Fruit fly (Drosophila melanogaster) whole organism, embryonic: ENCODE results near the gene Cyp313a2.

Experiments
- Bteb2 ChIP-seq: fragments of 200-800 bp; sonication (Bioruptor generic); optimal IDR thresholded peaks from 2 replicates; lab custom pipeline; 2016; ENCODE audit warnings: missing biosample characterization, missing genetic modification characterization
- CG10462 ChIP-seq: fragments of 200-800 bp; sonication (Bioruptor generic); optimal IDR thresholded peaks from 2 replicates; lab custom pipeline; 2016; ENCODE audit warnings: missing biosample characterization, missing genetic modification characterization
- CG10959 ChIP-seq: fragments of 200-800 bp; sonication (Bioruptor generic); IDR thresholded peaks from 2 replicates; pipeline ENCODE4 v1.3.6; 2022; ENCODE audit warnings: missing biosample characterization, missing genetic modification characterization
- CG11456 ChIP-seq: fragments of 200-800 bp; sonication (Bioruptor generic); IDR thresholded peaks from 3 replicates; pipeline ENCODE4 v1.3.6; 2022; ENCODE audit warnings: missing biosample characterization, missing genetic modification characterization
- CG12104 ChIP-seq: fragments of 200-800 bp; sonication (Bioruptor generic); optimal IDR thresholded peaks from 3 replicates; lab custom pipeline; 2016; ENCODE audit warnings: missing biosample characterization, missing genetic modification characterization
- CG13894 ChIP-seq: fragments of 200-800 bp; sonication (Bioruptor generic); optimal IDR thresholded peaks from 3 replicates; lab custom pipeline; 2018; ENCODE audit warnings: missing biosample characterization, mild to moderate bottlenecking, missing genetic modification characterization, moderate library complexity
- CG15073 ChIP-seq: fragments of 200-800 bp; sonication (Bioruptor generic); optimal IDR thresholded peaks from 2 replicates; lab custom pipeline; 2016; ENCODE audit warnings: missing biosample characterization, missing genetic modification characterization
- CG1529 ChIP-seq: fragments of 200-800 bp; sonication (Bioruptor generic); optimal IDR thresholded peaks from 3 replicates; lab custom pipeline; 2018; ENCODE audit warnings: missing biosample characterization, missing genetic modification characterization
- CG15479 ChIP-seq: fragments of 200-800 bp; sonication (Bioruptor generic); optimal IDR thresholded peaks from 3 replicates; lab custom pipeline; 2019; ENCODE audit warnings: missing biosample characterization, mild to moderate bottlenecking, missing genetic modification characterization, moderate library complexity
- CG17328 ChIP-seq: fragments of 200-800 bp; sonication (Bioruptor generic); IDR thresholded peaks from 2 replicates; pipeline ENCODE4 v1.3.6; 2022; ENCODE audit warnings: missing biosample characterization, missing genetic modification characterization
- CG17568 ChIP-seq: fragments of 200-800 bp; sonication (Bioruptor generic); optimal IDR thresholded peaks from 2 replicates; lab custom pipeline; 2018; ENCODE audit warnings: missing biosample characterization, mild to moderate bottlenecking, missing genetic modification characterization, moderate library complexity
- CG17612 ChIP-seq: fragments of 200-800 bp; sonication (Bioruptor generic); IDR thresholded peaks from 2 replicates; pipeline ENCODE4 v1.3.6; 2022; ENCODE audit warnings: missing biosample characterization, missing genetic modification characterization
- CG17829 ChIP-seq: fragments of 200-800 bp; optimal IDR thresholded peaks from 2 replicates; lab custom pipeline; 2019; ENCODE audit warnings: missing biosample characterization, mild to moderate bottlenecking, missing genetic modification characterization, moderate library complexity
- CG18262 ChIP-seq: fragments of 200-800 bp; optimal IDR thresholded peaks from 3 replicates; lab custom pipeline; 2019; ENCODE audit warnings: missing biosample characterization, mild to moderate bottlenecking, missing genetic modification characterization, moderate library complexity
- CG2116 ChIP-seq: fragments of 200-800 bp; sonication (Bioruptor generic); optimal IDR thresholded peaks from 3 replicates; lab custom pipeline; 2018; ENCODE audit warnings: missing biosample characterization, mild to moderate bottlenecking, missing genetic modification characterization
- CG30020 ChIP-seq: fragments of 200-800 bp; optimal IDR thresholded peaks from 2 replicates; lab custom pipeline; 2019; ENCODE audit warnings: missing biosample characterization, mild to moderate bottlenecking, missing genetic modification characterization, moderate library complexity
- CG33557 ChIP-seq: fragments of 200-800 bp; sonication (Bioruptor generic); optimal IDR thresholded peaks from 2 replicates; lab custom pipeline; 2019; ENCODE audit warnings: missing biosample characterization, mild to moderate bottlenecking, missing genetic modification characterization, moderate library complexity
- CG34224 ChIP-seq: fragments of 200-800 bp; sonication (Bioruptor generic); IDR thresholded peaks from 3 replicates; pipeline ENCODE4 v1.3.6; 2022; ENCODE audit warnings: missing biosample characterization, missing genetic modification characterization; ENCODE audit not compliant: partially characterized antibody
- CG3726 ChIP-seq: fragments of 200-800 bp; sonication (Bioruptor generic); IDR thresholded peaks from 3 replicates; pipeline ENCODE4, ENCODE4 v1.3.6; 2022; ENCODE audit warnings: missing biosample characterization, missing genetic modification characterization
- CG3995 ChIP-seq: fragments of 200-800 bp; sonication (Bioruptor generic); optimal IDR thresholded peaks from 3 replicates; lab custom pipeline; 2016; ENCODE audit warnings: missing biosample characterization, missing genetic modification characterization
- CG6254 ChIP-seq: fragments of 200-800 bp; sonication (Bioruptor generic); optimal IDR thresholded peaks from 3 replicates; lab custom pipeline; 2017; ENCODE audit warnings: mild to moderate bottlenecking, missing biosample characterization, missing genetic modification reagents, missing genetic modification characterization
- CG6791 ChIP-seq: fragments of 200-800 bp; sonication (Bioruptor generic); IDR thresholded peaks from 3 replicates; pipeline ENCODE4 v1.3.6; 2022; ENCODE audit warnings: missing biosample characterization, missing genetic modification characterization; ENCODE audit not compliant: partially characterized antibody
- CG7372 ChIP-seq: fragments of 200-800 bp; sonication (Bioruptor generic); IDR thresholded peaks from 2 replicates; pipeline ENCODE4 v1.3.6; 2022; ENCODE audit warnings: missing biosample characterization, missing genetic modification characterization
- CrebB ChIP-seq: fragments of 200-800 bp; sonication (Bioruptor generic); optimal IDR thresholded peaks from 3 replicates; lab custom pipeline; 2018; ENCODE audit warnings: missing biosample characterization, mild to moderate bottlenecking, missing genetic modification characterization
- Dek ChIP-seq: fragments of 200-800 bp; sonication (Bioruptor generic); optimal IDR thresholded peaks from 3 replicates; lab custom pipeline; 2019; ENCODE audit warnings: missing biosample characterization, mild to moderate bottlenecking, missing genetic modification characterization, moderate library complexity
- Elba2 ChIP-seq: fragments of 200-800 bp; sonication (Bioruptor generic); optimal IDR thresholded peaks from 3 replicates; lab custom pipeline; 2016; ENCODE audit warnings: missing biosample characterization, missing genetic modification characterization
- Fer3 ChIP-seq: fragments of 200-800 bp; sonication (Bioruptor generic); optimal IDR thresholded peaks from 2 replicates; lab custom pipeline; 2018; ENCODE audit warnings: missing biosample characterization, mild to moderate bottlenecking, missing genetic modification characterization, moderate library complexity
- HLH54F ChIP-seq: fragments of 200-800 bp; sonication (Bioruptor generic); optimal IDR thresholded peaks from 3 replicates; lab custom pipeline; 2016; ENCODE audit warnings: missing biosample characterization, missing genetic modification characterization
- Myb ChIP-seq: fragments of 200-800 bp; sonication (Bioruptor generic); optimal IDR thresholded peaks from 2 replicates; lab custom pipeline; 2016; ENCODE audit warnings: missing biosample characterization, missing genetic modification characterization
- Opbp ChIP-seq: fragments of 200-800 bp; sonication (Bioruptor generic); IDR thresholded peaks from 3 replicates; pipeline ENCODE4 v1.3.6; 2022; ENCODE audit warnings: missing biosample characterization, missing genetic modification characterization; ENCODE audit not compliant: partially characterized antibody
- Ptx1 ChIP-seq: fragments of 200-800 bp; sonication (Bioruptor generic); IDR thresholded peaks from 2 replicates; pipeline ENCODE4 v1.3.6; 2022; ENCODE audit warnings: missing biosample characterization, missing genetic modification characterization
- YL-1 ChIP-seq: fragments of 200-800 bp; sonication (Bioruptor generic); optimal IDR thresholded peaks from 3 replicates; lab custom pipeline; 2017; ENCODE audit warnings: missing biosample characterization, mild to moderate bottlenecking, missing genetic modification characterization
- al ChIP-seq: fragments of 200-800 bp; sonication (Bioruptor generic); IDR thresholded peaks from 2 replicates; pipeline ENCODE4 v1.3.6; 2022; ENCODE audit warnings: missing biosample characterization, missing genetic modification characterization
- br ChIP-seq: fragments of >200 bp; optimal IDR thresholded peaks from 2 replicates; lab custom pipeline; 2017
- crol ChIP-seq: fragments of 200-800 bp; sonication (Bioruptor generic); IDR thresholded peaks from 2 replicates; pipeline ENCODE4 v1.3.6; 2022; ENCODE audit warnings: missing biosample characterization, missing genetic modification characterization
- crp ChIP-seq, 2 experiments: fragments of 200-800 bp; sonication (Bioruptor generic); optimal IDR thresholded peaks; 2 replicates in 1 of 2; 3 replicates in 1 of 2; lab custom pipeline; 2017; ENCODE audit warnings: missing biosample characterization in 2 of 2, missing genetic modification characterization in 2 of 2, mild to moderate bottlenecking in 1 of 2, moderate library complexity in 1 of 2
- dati ChIP-seq: fragments of 200-800 bp; sonication (Bioruptor generic); IDR thresholded peaks from 2 replicates; pipeline ENCODE4 v1.3.6; 2022; ENCODE audit warnings: missing biosample characterization, missing genetic modification characterization
- dmrt11E ChIP-seq: fragments of 200-800 bp; sonication (Bioruptor generic); optimal IDR thresholded peaks from 3 replicates; lab custom pipeline; 2018; ENCODE audit warnings: missing biosample characterization, mild to moderate bottlenecking, missing genetic modification characterization, moderate library complexity
- eyg ChIP-seq: fragments of 200-800 bp; sonication (Bioruptor generic); optimal IDR thresholded peaks from 3 replicates; lab custom pipeline; 2016; ENCODE audit warnings: missing biosample characterization, missing genetic modification characterization
- ham ChIP-seq: fragments of 200-800 bp; sonication (Bioruptor generic); IDR thresholded peaks from 2 replicates; pipeline ENCODE4 v1.3.6; 2022; ENCODE audit warnings: missing biosample characterization, missing genetic modification characterization
- luna ChIP-seq: fragments of 200-800 bp; sonication (Bioruptor generic); optimal IDR thresholded peaks from 2 replicates; lab custom pipeline; 2016; ENCODE audit warnings: missing biosample characterization, missing genetic modification characterization
- maf-S ChIP-seq: fragments of 200-800 bp; sonication (Bioruptor generic); optimal IDR thresholded peaks from 2 replicates; lab custom pipeline; 2016; ENCODE audit warnings: missing biosample characterization, missing genetic modification characterization
- otp ChIP-seq: fragments of 200-800 bp; sonication (Bioruptor generic); IDR thresholded peaks from 3 replicates; pipeline ENCODE4, ENCODE4 v1.3.6; 2022; ENCODE audit warnings: missing biosample characterization, missing genetic modification characterization
- row ChIP-seq: fragments of 200-800 bp; sonication (Bioruptor generic); IDR thresholded peaks from 3 replicates; pipeline ENCODE4 v1.3.6; 2022; ENCODE audit warnings: missing biosample characterization, missing genetic modification characterization
- run ChIP-seq: fragments of 200-800 bp; sonication (Bioruptor generic); optimal IDR thresholded peaks from 3 replicates; lab custom pipeline; 2018; ENCODE audit warnings: missing biosample characterization, mild to moderate bottlenecking, missing genetic modification characterization
- schlank ChIP-seq: fragments of 200-800 bp; sonication (Bioruptor generic); optimal IDR thresholded peaks from 2 replicates; lab custom pipeline; 2018; ENCODE audit warnings: missing biosample characterization, mild to moderate bottlenecking, missing genetic modification characterization
- shn ChIP-seq: fragments of 200-800 bp; sonication (Bioruptor generic); optimal IDR thresholded peaks from 3 replicates; lab custom pipeline; 2016; ENCODE audit warnings: missing biosample characterization, missing genetic modification characterization
- tll ChIP-seq, 2 experiments: fragments of 200-800 bp in 1 of 2; fragments of >200 bp in 1 of 2; sonication (Bioruptor generic) in 1 of 2; optimal IDR thresholded peaks; 2 replicates each; lab custom pipeline; 2017 to 2019; ENCODE audit warnings: missing biosample characterization in 2 of 2, missing genetic modification characterization in 2 of 2, mild to moderate bottlenecking in 1 of 2, moderate library complexity in 1 of 2
- twi ChIP-seq: fragments of 200-800 bp; optimal IDR thresholded peaks from 2 replicates; lab custom pipeline; 2019; ENCODE audit warnings: missing biosample characterization, mild to moderate bottlenecking, missing genetic modification characterization, moderate library complexity
- unpg ChIP-seq: fragments of 200-800 bp; sonication (Bioruptor generic); optimal IDR thresholded peaks from 3 replicates; lab custom pipeline; 2018; ENCODE audit warnings: missing biosample characterization, mild to moderate bottlenecking, missing genetic modification characterization, moderate library complexity

The Cyp313a2 gene

dm6 chr3R:12221366-12221916, 15.3 kb downstream of the Cyp313a2 start, which contains the start of gene CG4860 (continued):
- TF ChIP-seq luna (GFP tag; lab: Kevin White, UChicago) (peak; percentile 70), CG15479 (no peak), CG15073 (GFP tag; lab: Kevin White, UChicago) (peak; percentile 1), CG1529 (GFP tag; lab: Kevin White, UChicago) (peak; percentile 65), shn (GFP tag; lab: Kevin White, UChicago) (peak; percentile 64), CG7372 (GFP tag; lab: Robert Waterston, UW) (peak; percentile 87), crol (GFP tag; lab: Robert Waterston, UW) (no peak), Ptx1 (peak; percentile 91), HLH54F (GFP tag; lab: Kevin White, UChicago) (peak; percentile 89), Myb (GFP tag; lab: Kevin White, UChicago) (peak; percentile 60), otp (GFP tag; lab: Robert Waterston, UW) (peak; percentile 73), crp (GFP tag; optimal IDR thresholded peaks at IDR 0.05; lab: Kevin White, UChicago) (peak in 1 of 2 experiments; percentile 61), Opbp (GFP tag; lab: Robert Waterston, UW) (no peak), Elba2 (GFP tag; lab: Kevin White, UChicago) (no peak), CG11456 (GFP tag; lab: Robert Waterston, UW) (peak; percentile 86), Fer3 (tag; lab: Kevin White, UChicago) (peak; percentile 88), CG34224 (no peak), CG17612 (GFP tag; lab: Robert Waterston, UW) (peak; percentile 73), CG2116 (GFP tag; lab: Kevin White, UChicago) (peak; percentile 76), al (GFP tag; lab: Robert Waterston, UW) (peak; percentile 89), CrebB (peak; percentile 52), CG10462 (GFP tag; lab: Kevin White, UChicago) (peak; percentile 69), CG3726 (GFP tag; lab: Robert Waterston, UW) (0 out of 3 replicates have a peak, but pooled peaks have one; percentile 24), YL-1 (peak; percentile 16), Bteb2 (GFP tag; lab: Kevin White, UChicago) (peak; percentile 86), dmrt11E (tag; lab: Kevin White, UChicago) (no peak), CG17328 (peak; percentile 82), CG33557 (GFP tag; lab: Kevin White, UChicago) (no peak), maf-S (GFP tag; lab: Kevin White, UChicago) (peak; percentile 86), run (peak; percentile 72), CG12104 (GFP tag; lab: Kevin White, UChicago) (peak; percentile 66), CG17829 (peak; percentile 85), CG10959 (no peak), eyg (GFP tag; lab: Kevin White, UChicago) (peak; percentile 53), ham (GFP tag; lab: Robert Waterston, UW) (0 out of 2 replicates have a peak, but pooled peaks have one; percentile 5), dati (GFP tag; lab: Robert Waterston, UW) (peak; percentile 43; the same call in 1 of the 2 replicates), row (GFP tag; lab: Robert Waterston, UW) (peak; percentile 90), CG30020 (tag; lab: Kevin White, UChicago) (no peak), unpg (GFP tag; lab: Kevin White, UChicago) (peak; percentile 93), CG6791 (no peak), twi (tag; lab: Kevin White, UChicago) (no peak), Dek (peak; percentile 90), CG6254 (peak; percentile 59), CG13894 (tag; lab: Kevin White, UChicago) (peak; percentile 77), CG17568 (no peak), schlank (tag; lab: Kevin White, UChicago) (peak; percentile 79), br (lab: Kevin White, UChicago) (no peak), CG18262 (tag; lab: Kevin White, UChicago) (no peak), CG3995 (GFP tag; lab: Kevin White, UChicago) (peak; percentile 27), tll (GFP tag; optimal IDR thresholded peaks at IDR 0.05; lab: Kevin White, UChicago) (no peak)
